Worm (Caenorhabditis elegans): ENCODE measurements around the gene K07E3.2.

DNA sequence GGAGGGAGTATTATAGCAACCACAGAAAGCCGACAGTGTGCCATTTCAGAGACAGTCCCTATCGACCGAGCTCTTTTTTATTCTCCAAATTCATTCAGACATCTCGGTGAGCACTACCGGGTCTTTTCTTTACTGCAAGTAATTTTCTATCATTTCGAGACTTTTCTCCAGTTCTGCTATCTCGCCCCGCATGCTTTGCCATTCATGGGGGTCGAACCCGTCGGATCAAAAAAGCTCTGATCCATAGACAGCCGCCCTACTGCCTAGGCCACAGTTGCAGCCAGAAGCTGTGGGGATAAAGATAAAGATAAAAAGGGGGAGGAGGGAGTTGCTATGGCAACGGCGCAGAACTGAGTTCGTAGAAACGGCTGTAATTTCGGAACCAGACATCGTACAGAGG is 47.3 kb downstream of the K07E3.2 start:
- TF ChIP-seq lin-15B (tag; optimal IDR thresholded peaks at IDR 0.05) (no peak), pqm-1 (tag; optimal IDR thresholded peaks at IDR 0.05) (no peak), aly-2 (tag; optimal IDR thresholded peaks at IDR 0.05) (no peak), lin-13 (GFP tag; optimal IDR thresholded peaks at IDR 0.05) (no peak), nhr-77 (tag; optimal IDR thresholded peaks at IDR 0.05) (no peak), mef-2 (tag; optimal IDR thresholded peaks at IDR 0.05) (no peak), xbp-1 (tag; optimal IDR thresholded peaks at IDR 0.05) (no peak), blmp-1 (tag; optimal IDR thresholded peaks at IDR 0.05) (no peak), tbx-2 (tag; optimal IDR thresholded peaks at IDR 0.05) (no peak), rnt-1 (tag; optimal IDR thresholded peaks at IDR 0.05) (no peak)

Measured in whole organism, L1 larva.